Worm (Caenorhabditis elegans): ENCODE results near the gene F46C8.1.

The F46C8.1 gene

ce11 chrX:7565005-7565404, 16.7 kb downstream of the F46C8.1 start, which contains the start of gene vps-52:
vps-52 (plus strand) TSS chrX:7565323.
- peak; percentile 86 for TF ChIP-seq attf-3 (GFP tag; conservative IDR thresholded peaks at IDR 0.05)
- TF ChIP-seq lsl-1 (GFP tag; optimal IDR thresholded peaks at IDR 0.05) = no peak

- TF ChIP-seq Y53G8AR.9 (GFP tag; conservative IDR thresholded peaks at IDR 0.05) (0 out of 2 replicates have a peak, but pooled peaks have one; percentile 47), lag-1 (GFP tag; IDR thresholded peaks at IDR 0.05) (no peak)
Measured at ce11 chrX:7568684-7569289, 20.5 kb downstream of the F46C8.1 start.

- TF ChIP-seq F52B5.7 (tag; optimal IDR thresholded peaks at IDR 0.05) (no peak), nhr-80 (tag; optimal IDR thresholded peaks at IDR 0.05) (peak; percentile 59), lin-40 (tag; optimal IDR thresholded peaks at IDR 0.05) (peak; percentile 11), snpc-1.1 (tag; optimal IDR thresholded peaks at IDR 0.05; ENCODE audit: insufficient read depth) (no peak), F23B12.7 (tag; optimal IDR thresholded peaks at IDR 0.05; ENCODE audit: insufficient read depth) (peak; percentile 10), zim-3 (tag; optimal IDR thresholded peaks at IDR 0.05) (no peak), ztf-18 (tag; optimal IDR thresholded peaks at IDR 0.05) (no peak), ztf-26 (tag; optimal IDR thresholded peaks at IDR 0.05) (peak; percentile 14), madf-3 (GFP tag; IDR thresholded peaks at IDR 0.05) (no peak), mes-4 (tag; optimal IDR thresholded peaks at IDR 0.05) (no peak), dpff-1 (tag; optimal IDR thresholded peaks at IDR 0.05) (no peak), atf-7 (tag; optimal IDR thresholded peaks at IDR 0.05) (no peak), cebp-1 (GFP tag; IDR thresholded peaks at IDR 0.05) (no peak), cebp-1 (tag; optimal IDR thresholded peaks at IDR 0.05) (peak; percentile 21), unc-130 (GFP tag; optimal IDR thresholded peaks at IDR 0.05) (peak; percentile 14), snpc-1.3 (tag; optimal IDR thresholded peaks at IDR 0.05; ENCODE audit: insufficient read depth) (no peak), C17E4.6 (GFP tag; IDR thresholded peaks at IDR 0.05) (no peak), chd-7 (tag; optimal IDR thresholded peaks at IDR 0.05) (no peak), ZK185.1 (tag; optimal IDR thresholded peaks at IDR 0.05; ENCODE audit: poor library complexity, severe bottlenecking) (peak; percentile 30), K11D2.4 (GFP tag; IDR thresholded peaks at IDR 0.05) (0 out of 2 replicates have a peak, but pooled peaks have one; percentile 23)
Measured at ce11 chrX:7569685-7570518, 21.6 kb downstream of the F46C8.1 start, which contains the start of gene apy-1. apy-1 (minus strand) TSS chrX:7569722.

ce11 chrX:7572057-7572456, 23.8 kb downstream of the F46C8.1 start, which contains the start of gene pcyt-1:
pcyt-1 (plus strand) TSS chrX:7572357.
- TF ChIP-seq ceh-27 (GFP tag; optimal IDR thresholded peaks at IDR 0.05) = no peak
- no peak for TF ChIP-seq F49E8.2 (tag; optimal IDR thresholded peaks at IDR 0.05; ENCODE audit: insufficient read depth)
- no peak for TF ChIP-seq aptf-2 (GFP tag; conservative IDR thresholded peaks at IDR 0.05)
- TF ChIP-seq lsy-27 (tag; optimal IDR thresholded peaks at IDR 0.05; ENCODE audit: borderline replicate concordance, insufficient read depth) = no peak
- TF ChIP-seq K12H6.12 (tag; optimal IDR thresholded peaks at IDR 0.05) = no peak
- TF ChIP-seq tbx-9 (tag; optimal IDR thresholded peaks at IDR 0.05; ENCODE audit: borderline replicate concordance) = no peak
- TF ChIP-seq akir-1 (GFP tag; optimal IDR thresholded peaks at IDR 0.05) = no peak
- no peak for TF ChIP-seq nhr-80 (tag; optimal IDR thresholded peaks at IDR 0.05)
- no peak for TF ChIP-seq lin-40 (tag; optimal IDR thresholded peaks at IDR 0.05)
- no peak for TF ChIP-seq madf-3 (GFP tag; IDR thresholded peaks at IDR 0.05)
